Worm (Caenorhabditis elegans) whole organism, dauer: ENCODE measurements around the gene hacl-1.

Experiments used
- unc-62 ChIP-seq: sonication (generic microtip); optimal IDR thresholded peaks from 2 replicates; lab custom pipeline; 2017; ENCODE audit warnings: missing biosample characterization, missing genetic modification reagents, missing genetic modification characterization

The hacl-1 gene

ce11 chrII:11501956-11502355, 9.2 kb upstream of the hacl-1 start:
- TF ChIP-seq unc-62 (GFP tag; lab: Kevin White, UChicago): no peak

ce11 chrII:11500198-11500597, 7.4 kb upstream of the hacl-1 start, which contains the start of gene B0334.20:
B0334.20 (minus strand) TSS chrII:11500459.
- TF ChIP-seq unc-62 (GFP tag; lab: Kevin White, UChicago): no peak

DNA sequence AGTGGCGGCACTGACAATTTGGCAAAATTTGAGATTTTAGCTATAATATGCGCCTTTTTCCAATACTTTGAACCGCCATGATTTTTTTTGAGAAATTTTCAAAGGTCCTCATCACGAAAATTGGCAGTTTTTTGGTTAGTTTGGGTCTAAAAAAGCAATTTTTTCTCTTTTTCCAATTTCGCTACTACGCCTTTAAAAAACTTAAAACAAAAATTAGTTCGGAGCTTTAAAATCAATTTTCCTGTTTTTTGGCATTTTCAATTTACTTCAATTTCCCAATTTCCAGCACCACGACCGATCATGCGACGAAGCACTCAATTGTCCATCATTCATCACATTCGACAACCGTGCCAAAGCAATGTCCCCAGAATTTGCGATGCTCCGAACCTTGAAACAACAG, 4.6 kb upstream of the hacl-1 start, which contains the start of gene B0334.5:
Gene B0334.5 (plus strand): TSS at position 301 of the 400 bp plus-strand sequence.
- TF ChIP-seq unc-62 (GFP tag; lab: Kevin White, UChicago): no peak

DNA sequence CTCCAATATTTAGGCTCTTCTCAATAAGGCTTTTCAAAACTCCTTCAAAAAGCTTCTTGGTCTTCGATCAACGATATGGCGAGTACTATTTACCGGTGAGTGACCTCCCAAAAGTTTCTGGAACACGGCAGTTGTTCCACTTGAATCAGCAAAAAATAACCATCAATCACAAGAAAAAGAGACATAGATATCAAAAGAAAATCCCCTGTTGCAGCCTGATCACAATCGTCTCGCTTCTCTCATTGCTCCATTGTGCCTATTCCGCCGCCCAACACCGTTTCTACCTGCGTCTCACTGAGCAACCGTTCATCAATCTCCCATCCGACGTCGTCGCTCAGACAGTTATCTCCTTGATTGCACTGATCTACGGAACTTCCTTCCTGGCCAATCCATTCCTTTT, 4.0 kb upstream of the hacl-1 start, which contains the start of gene emc-5:
Gene emc-5 (plus strand): TSS at position 14 of the 400 bp plus-strand sequence.
- no peak for TF ChIP-seq unc-62 (GFP tag; lab: Kevin White, UChicago)

DNA sequence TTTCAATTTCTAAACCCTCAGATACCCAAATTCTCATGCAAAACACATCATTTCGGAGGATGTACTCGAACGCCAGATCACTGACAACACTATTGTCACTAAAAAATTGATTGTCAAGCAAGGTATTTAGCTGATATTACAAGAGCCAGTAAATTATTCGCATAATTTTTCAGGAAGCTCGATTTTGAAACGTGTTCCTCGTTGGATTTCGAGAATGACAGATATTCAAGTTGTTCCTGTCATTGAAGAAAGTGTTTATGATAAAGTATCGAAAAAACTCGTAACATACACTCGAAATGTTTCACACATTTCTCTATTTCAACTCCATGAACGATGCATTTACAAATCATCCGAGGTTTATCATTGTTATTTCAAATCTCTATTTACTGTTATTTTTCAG, 3.0 kb upstream of the hacl-1 start:
- no peak for TF ChIP-seq unc-62 (GFP tag; lab: Kevin White, UChicago)

- TF ChIP-seq unc-62 (GFP tag; lab: Kevin White, UChicago): no peak
Measured at ce11 chrII:11495307-11495706, 2.5 kb upstream of the hacl-1 start, which contains the start of the genes ooc-3 and B0334.4. ooc-3 (minus strand) TSS chrII:11495321. B0334.4 (plus strand) TSS chrII:11495692.

DNA sequence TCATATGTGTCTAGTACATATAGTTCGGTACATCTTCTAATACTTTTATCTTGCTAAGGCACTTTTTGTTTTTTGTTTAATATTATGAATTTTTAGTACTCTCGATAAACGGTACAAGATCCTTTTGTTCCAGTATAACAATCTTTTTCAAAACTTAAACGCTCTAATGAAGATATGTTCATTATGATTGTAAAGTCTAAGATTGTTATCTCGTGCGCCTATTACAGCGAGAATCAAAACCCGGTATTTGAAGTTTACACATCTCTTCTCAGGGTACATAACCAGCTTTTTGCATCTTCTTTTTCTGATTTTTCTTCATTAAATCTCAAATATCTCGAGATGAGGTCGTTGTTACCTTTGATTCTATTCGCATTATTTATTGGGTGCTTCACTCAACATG, 4.8 kb downstream of the hacl-1 start, which contains the start of gene B0334.13:
Gene B0334.13 (plus strand): TSS at position 301 of the 400 bp plus-strand sequence.
- TF ChIP-seq unc-62 (GFP tag; lab: Kevin White, UChicago): no peak

DNA sequence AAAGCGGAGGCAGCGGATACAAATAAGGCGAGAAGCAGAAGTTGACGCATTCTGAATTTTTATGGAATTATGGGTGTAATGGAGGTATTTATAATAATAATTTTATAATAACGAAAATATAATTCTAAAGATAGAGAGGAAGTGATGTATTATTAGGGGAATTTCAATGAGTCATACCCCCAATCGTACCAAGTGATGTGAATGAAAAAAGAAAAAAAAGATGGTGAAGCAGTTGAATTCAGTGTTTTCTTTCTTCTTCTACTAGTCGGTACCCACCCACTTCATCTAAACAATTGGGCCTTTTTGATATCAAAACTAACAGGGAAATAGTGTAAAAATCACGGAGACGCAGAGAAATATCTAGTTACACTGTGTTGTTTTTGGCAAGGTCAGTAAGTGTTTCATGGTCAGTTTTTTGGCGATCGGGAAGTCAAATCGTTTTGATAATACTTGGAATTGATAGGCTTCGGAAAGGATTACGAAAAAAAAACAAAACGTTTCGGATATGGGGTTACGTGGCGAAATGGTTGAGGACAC, 6.0 kb downstream of the hacl-1 start, which contains the start of gene ttr-18:
Gene ttr-18 (minus strand): TSS at position 51 of the 537 bp plus-strand sequence.
- TF ChIP-seq unc-62 (GFP tag; lab: Kevin White, UChicago): no peak

ce11 chrII:11485200-11485599, 7.6 kb downstream of the hacl-1 start, which contains the start of gene twk-5:
twk-5 (minus strand) TSS chrII:11485300.
- no peak for TF ChIP-seq unc-62 (GFP tag; lab: Kevin White, UChicago)

ce11 chrII:11484600-11484999, 8.2 kb downstream of the hacl-1 start:
- no peak for TF ChIP-seq unc-62 (GFP tag; lab: Kevin White, UChicago)

- TF ChIP-seq unc-62 (GFP tag; lab: Kevin White, UChicago): no peak
Measured at ce11 chrII:11479076-11479475, 13.7 kb downstream of the hacl-1 start, which contains the start of gene W02B12.12. W02B12.12 (minus strand) TSS chrII:11479176.

- no peak for TF ChIP-seq unc-62 (GFP tag; lab: Kevin White, UChicago)
Measured at ce11 chrII:11476410-11476809, 16.4 kb downstream of the hacl-1 start, which contains the start of gene W02B12.16. W02B12.16 (minus strand) TSS chrII:11476510.

DNA sequence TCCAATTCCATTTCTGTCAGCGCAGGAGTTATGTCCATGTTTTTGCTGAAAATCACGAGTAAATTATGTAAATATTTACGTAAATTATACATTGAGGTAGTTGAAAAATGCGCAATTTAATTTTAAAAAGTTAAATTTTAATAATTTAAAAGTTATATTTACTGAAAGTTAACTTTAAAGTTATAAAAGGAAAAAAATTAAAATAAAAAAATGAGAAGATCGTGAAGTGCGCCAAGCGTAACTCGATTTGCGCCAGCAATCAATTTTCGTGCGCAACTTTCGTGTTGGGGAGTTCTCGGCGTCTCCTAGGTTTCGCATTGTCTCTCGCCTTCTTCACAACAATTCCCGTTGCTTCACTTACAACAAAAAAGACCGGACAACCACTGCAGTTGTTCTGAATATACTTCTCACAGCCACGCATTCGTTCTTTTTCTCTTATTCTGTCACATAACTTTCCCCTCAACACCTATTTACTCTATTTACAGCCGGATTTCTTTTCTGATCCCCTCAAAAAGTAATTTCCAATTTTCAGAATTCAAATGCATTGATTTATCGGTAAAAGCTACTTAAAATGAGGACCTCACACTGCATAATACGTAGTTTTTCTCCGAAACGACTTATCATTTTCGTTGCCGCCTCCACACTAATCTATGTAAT, 19.1 kb downstream of the hacl-1 start, which contains the start of the genes metl-1 and W02B12.11:
Gene metl-1 (minus strand): TSS at position 51 of the 657 bp plus-strand sequence.
Gene W02B12.11 (plus strand): TSS at position 337 of the 657 bp plus-strand sequence.
- no peak for TF ChIP-seq unc-62 (GFP tag; lab: Kevin White, UChicago)

DNA sequence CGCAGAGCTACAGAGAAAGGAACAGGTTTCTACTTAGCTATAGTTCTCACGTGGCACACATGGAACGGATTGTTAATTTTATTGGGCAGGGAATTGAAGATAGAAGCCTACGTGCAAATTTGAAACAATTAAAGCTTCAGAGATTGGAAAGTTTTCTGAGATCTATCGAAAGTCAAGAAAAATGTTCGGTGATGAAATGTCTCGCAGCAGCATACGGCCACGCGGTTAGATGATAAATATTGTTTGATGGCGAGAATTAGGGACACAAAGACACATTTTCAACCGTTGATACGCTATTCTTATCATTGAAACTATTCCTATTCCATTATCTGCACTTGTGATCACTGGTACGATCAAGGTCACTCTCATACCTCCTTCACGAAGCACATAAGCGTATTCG, 20.2 kb downstream of the hacl-1 start:
- no peak for TF ChIP-seq unc-62 (GFP tag; lab: Kevin White, UChicago)

- TF ChIP-seq unc-62 (GFP tag; lab: Kevin White, UChicago): no peak
Measured at ce11 chrII:11471916-11472315, 20.8 kb downstream of the hacl-1 start, which contains the start of gene mfn-1. mfn-1 (minus strand) TSS chrII:11472016.

DNA sequence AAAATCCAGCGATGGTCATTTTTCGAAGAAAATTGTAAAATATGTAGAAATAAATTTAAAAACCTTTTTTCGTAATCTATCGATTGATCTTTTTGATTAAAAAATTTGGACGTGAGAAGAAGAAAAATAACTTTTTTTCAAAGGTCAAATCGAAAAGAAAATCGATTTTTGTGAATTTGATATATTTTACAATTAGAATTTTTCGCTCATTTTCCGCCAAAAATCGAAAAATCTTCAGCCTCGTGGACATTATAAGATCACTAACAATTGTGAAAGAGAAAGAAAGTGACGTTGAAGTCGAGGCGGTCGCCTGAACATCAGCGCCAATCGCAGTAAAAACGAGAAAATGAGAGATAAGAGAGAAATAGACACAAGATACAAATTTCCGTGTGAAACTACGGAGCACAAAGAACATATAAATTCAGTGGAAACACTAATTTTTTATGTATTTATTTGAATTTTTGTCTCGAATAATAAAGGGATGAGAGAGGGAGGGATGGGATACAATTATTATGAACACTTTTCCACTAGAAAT, 23.1 kb downstream of the hacl-1 start, which contains the start of gene cisd-1:
Gene cisd-1 (minus strand): TSS at position 51 of the 535 bp plus-strand sequence.
- no peak for TF ChIP-seq unc-62 (GFP tag; lab: Kevin White, UChicago)
